Fruit fly (Drosophila melanogaster) whole organism, wandering third instar larva: ENCODE results near the gene cher.

Source experiments
- Abd-B ChIP-seq: fragments of >200 bp; optimal IDR thresholded peaks from 2 replicates; lab custom pipeline; 2017; ENCODE audit warnings: missing biosample characterization, missing genetic modification characterization
- CG32264 ChIP-seq: fragments of 200-800 bp; sonication (Bioruptor generic); optimal IDR thresholded peaks from 2 replicates; lab custom pipeline; 2016; ENCODE audit warnings: missing biosample characterization, missing genetic modification characterization
- CG9705 ChIP-seq: fragments of 200-800 bp; sonication (Bioruptor generic); optimal IDR thresholded peaks from 2 replicates; lab custom pipeline; 2018; ENCODE audit warnings: missing biosample characterization, mild to moderate bottlenecking, missing genetic modification characterization
- CrebA ChIP-seq: fragments of 200-800 bp; sonication (Bioruptor generic); optimal IDR thresholded peaks from 2 replicates; lab custom pipeline; 2016; ENCODE audit warnings: missing biosample characterization, mild to moderate bottlenecking, missing genetic modification characterization, borderline replicate concordance
- Dfd ChIP-seq: fragments of >200 bp; optimal IDR thresholded peaks from 2 replicates; lab custom pipeline; 2017; ENCODE audit warnings: missing biosample characterization, missing genetic modification characterization
- Dif ChIP-seq: fragments of 200-275, 200-300 bp; sonication (Bioruptor generic); optimal IDR thresholded peaks from 2 replicates; lab custom pipeline; 2018; ENCODE audit warnings: missing biosample characterization, missing genetic modification characterization; ENCODE audit not compliant: partially characterized antibody
- HLH106 ChIP-seq: fragments of 200-800 bp; optimal IDR thresholded peaks from 3 replicates; lab custom pipeline; 2019; ENCODE audit warnings: missing biosample characterization, mild to moderate bottlenecking, missing genetic modification characterization, moderate library complexity
- Hnf4 ChIP-seq: fragments of 200-800 bp; sonication (Bioruptor generic); optimal IDR thresholded peaks from 2 replicates; lab custom pipeline; 2016; ENCODE audit warnings: missing biosample characterization, mild to moderate bottlenecking, missing genetic modification characterization
- Hr78 ChIP-seq: fragments of >200 bp; optimal IDR thresholded peaks from 2 replicates; lab custom pipeline; 2017; ENCODE audit warnings: missing biosample characterization, missing genetic modification characterization
- Hr83 ChIP-seq: fragments of 200-300 bp; sonication (Bioruptor generic); optimal IDR thresholded peaks from 2 replicates; lab custom pipeline; 2016; ENCODE audit warnings: missing biosample characterization, mild to moderate bottlenecking, missing genetic modification characterization, moderate library complexity; ENCODE audit not compliant: poor library complexity, severe bottlenecking
- Mio ChIP-seq: sonication (Bioruptor generic); optimal IDR thresholded peaks from 2 replicates; lab custom pipeline; 2016; ENCODE audit warnings: missing biosample characterization, missing genetic modification characterization
- Myc ChIP-seq: fragments of >200 bp; optimal IDR thresholded peaks from 2 replicates; lab custom pipeline; 2017
- N ChIP-seq: fragments of >200 bp; optimal IDR thresholded peaks from 2 replicates; lab custom pipeline; 2018; ENCODE audit warnings: missing biosample characterization, missing external identifiers, missing genetic modification characterization
- OdsH ChIP-seq: fragments of 200-800 bp; sonication (Bioruptor generic); optimal IDR thresholded peaks from 2 replicates; lab custom pipeline; 2016; ENCODE audit warnings: missing biosample characterization, mild to moderate bottlenecking, missing genetic modification characterization
- Rel ChIP-seq, 2 experiments: fragments of 200-800 bp; sonication (Bioruptor generic) in 1 of 2; optimal IDR thresholded peaks; 2 replicates in 1 of 2; 3 replicates in 1 of 2; lab custom pipeline; 2016 to 2019; ENCODE audit warnings: mild to moderate bottlenecking in 2 of 2, missing biosample characterization in 2 of 2, missing genetic modification characterization in 2 of 2, moderate library complexity in 1 of 2
- Sp1 ChIP-seq: fragments of 200-800 bp; sonication (Bioruptor generic); optimal IDR thresholded peaks from 3 replicates; lab custom pipeline; 2019; ENCODE audit warnings: missing biosample characterization, mild to moderate bottlenecking, missing genetic modification characterization, moderate library complexity
- Vsx2 ChIP-seq: fragments of 200-300, 225-300 bp; sonication (Bioruptor generic); optimal IDR thresholded peaks from 2 replicates; lab custom pipeline; 2018; ENCODE audit warnings: missing biosample characterization, missing genetic modification characterization; ENCODE audit not compliant: partially characterized antibody
- brk ChIP-seq: fragments of 200-800 bp; sonication (Bioruptor generic); optimal IDR thresholded peaks from 2 replicates; lab custom pipeline; 2016; ENCODE audit warnings: missing biosample characterization, mild to moderate bottlenecking, missing genetic modification characterization
- dl ChIP-seq, 2 experiments: fragments of 175-275, 200-275 bp in 1 of 2; fragments of 200-275 bp in 1 of 2; sonication (Bioruptor generic); optimal IDR thresholded peaks; lab custom pipeline; 2018; ENCODE audit warnings: mild to moderate bottlenecking in 2 of 2, missing biosample characterization in 2 of 2, missing genetic modification characterization in 2 of 2, moderate library complexity in 2 of 2; ENCODE audit not compliant: partially characterized antibody in 2 of 2, insufficient read depth in 1 of 2
- dmrt93B ChIP-seq: fragments of 200-800 bp; sonication (Bioruptor generic); optimal IDR thresholded peaks from 2 replicates; lab custom pipeline; 2018; ENCODE audit warnings: missing biosample characterization, mild to moderate bottlenecking, missing genetic modification characterization
- dsf ChIP-seq: sonication (Bioruptor generic); optimal IDR thresholded peaks from 2 replicates; lab custom pipeline; 2016; ENCODE audit warnings: missing biosample characterization, missing genetic modification characterization, borderline replicate concordance
- ey ChIP-seq: fragments of 200-800 bp; sonication (Bioruptor generic); optimal IDR thresholded peaks from 2 replicates; lab custom pipeline; 2016; ENCODE audit warnings: missing biosample characterization, missing genetic modification characterization
- fru ChIP-seq: fragments of 200-800 bp; sonication (Bioruptor generic); optimal IDR thresholded peaks from 3 replicates; lab custom pipeline; 2016; ENCODE audit warnings: missing biosample characterization, mild to moderate bottlenecking, missing genetic modification characterization
- jim ChIP-seq: fragments of 175-275, 200-325 bp; sonication (Bioruptor generic); optimal IDR thresholded peaks from 2 replicates; lab custom pipeline; 2016; ENCODE audit warnings: missing biosample characterization, mild to moderate bottlenecking, missing genetic modification characterization
- lola ChIP-seq: fragments of >200 bp; optimal IDR thresholded peaks from 2 replicates; lab custom pipeline; 2017; ENCODE audit warnings: missing biosample characterization, missing genetic modification characterization
- pan ChIP-seq: fragments of >200 bp; optimal IDR thresholded peaks from 2 replicates; lab custom pipeline; 2017
- psq ChIP-seq: fragments of 200-800 bp; sonication (Bioruptor generic); optimal IDR thresholded peaks from 3 replicates; lab custom pipeline; 2017; ENCODE audit warnings: missing biosample characterization, mild to moderate bottlenecking, missing genetic modification characterization, moderate library complexity
- rgr ChIP-seq: fragments of 200-800 bp; sonication (Bioruptor generic); optimal IDR thresholded peaks from 3 replicates; lab custom pipeline; 2016; ENCODE audit warnings: missing biosample characterization, mild to moderate bottlenecking, missing genetic modification characterization
- sv ChIP-seq: fragments of 200-800 bp; sonication (Bioruptor generic); optimal IDR thresholded peaks from 3 replicates; lab custom pipeline; 2016; ENCODE audit warnings: missing biosample characterization, missing genetic modification characterization
- tai ChIP-seq: sonication (Bioruptor generic); optimal IDR thresholded peaks from 2 replicates; lab custom pipeline; 2016; ENCODE audit warnings: missing biosample characterization, missing genetic modification characterization
- usp ChIP-seq: fragments of >200 bp; optimal IDR thresholded peaks from 2 replicates; lab custom pipeline; 2017; ENCODE audit warnings: missing biosample characterization, missing genetic modification characterization

cher gene

dm6 chr3R:17065018-17065784 is 60.0 kb downstream of the cher start (continued):
- TF ChIP-seq dmrt93B (GFP tag; lab: Kevin White, UChicago) (peak; percentile 84), OdsH (peak; percentile 97), usp (GFP tag; lab: Kevin White, UChicago) (no peak), Abd-B (GFP tag; lab: Kevin White, UChicago) (no peak), pan (lab: Kevin White, UChicago) (no peak), Vsx2 (peak; percentile 62), ey (GFP tag; lab: Kevin White, UChicago) (peak; percentile 98), tai (GFP tag; lab: Kevin White, UChicago) (peak; percentile 82), Myc (lab: Kevin White, UChicago) (no peak), Hr78 (GFP tag; lab: Kevin White, UChicago) (no peak), Mio (GFP tag; lab: Kevin White, UChicago) (peak; percentile 61), CG32264 (GFP tag; lab: Kevin White, UChicago) (peak; percentile 86), lola (GFP tag; lab: Kevin White, UChicago) (no peak), Sp1 (GFP tag; lab: Kevin White, UChicago) (peak; percentile 95)

DNA sequence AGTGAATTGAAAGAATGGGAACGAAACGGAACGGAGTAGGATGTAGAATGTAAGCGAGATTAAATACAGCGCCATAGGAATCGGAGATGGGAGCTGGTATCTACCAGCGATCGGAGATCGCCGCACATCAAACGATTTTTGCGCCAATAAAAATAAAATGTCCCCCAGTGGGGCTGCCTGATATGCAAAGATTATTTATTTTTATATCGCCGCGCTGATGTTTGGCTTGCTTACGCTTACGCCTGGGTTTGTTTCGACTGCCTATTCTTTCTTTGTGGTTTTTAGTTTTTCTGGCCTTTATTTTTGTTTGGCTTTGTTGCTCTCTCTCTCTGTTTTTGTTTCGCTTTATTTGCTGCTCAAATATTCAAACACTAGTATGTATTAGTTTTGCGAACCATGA is 61.4 kb downstream of the cher start:
- TF ChIP-seq rgr (GFP tag; lab: Kevin White, UChicago) (no peak), dsf (GFP tag; lab: Kevin White, UChicago) (no peak), psq (no peak), dmrt93B (GFP tag; lab: Kevin White, UChicago) (no peak), Hnf4 (no peak), sv (GFP tag; lab: Kevin White, UChicago) (no peak), Myc (lab: Kevin White, UChicago) (no peak), CG9705 (GFP tag; lab: Kevin White, UChicago) (no peak)

dm6 chr3R:17062705-17063104 is 62.5 kb downstream of the cher start:
- TF ChIP-seq Dfd: no peak
- no peak for TF ChIP-seq CG32264 (GFP tag; lab: Kevin White, UChicago)
- peak; percentile 27 for TF ChIP-seq Dif
- no peak for TF ChIP-seq CrebA (GFP tag; lab: Kevin White, UChicago)
- no peak for TF ChIP-seq OdsH
- TF ChIP-seq Abd-B (GFP tag; lab: Kevin White, UChicago): no peak
- no peak for TF ChIP-seq HLH106 (tag; lab: Kevin White, UChicago)
- no peak for TF ChIP-seq usp (GFP tag; lab: Kevin White, UChicago)

DNA sequence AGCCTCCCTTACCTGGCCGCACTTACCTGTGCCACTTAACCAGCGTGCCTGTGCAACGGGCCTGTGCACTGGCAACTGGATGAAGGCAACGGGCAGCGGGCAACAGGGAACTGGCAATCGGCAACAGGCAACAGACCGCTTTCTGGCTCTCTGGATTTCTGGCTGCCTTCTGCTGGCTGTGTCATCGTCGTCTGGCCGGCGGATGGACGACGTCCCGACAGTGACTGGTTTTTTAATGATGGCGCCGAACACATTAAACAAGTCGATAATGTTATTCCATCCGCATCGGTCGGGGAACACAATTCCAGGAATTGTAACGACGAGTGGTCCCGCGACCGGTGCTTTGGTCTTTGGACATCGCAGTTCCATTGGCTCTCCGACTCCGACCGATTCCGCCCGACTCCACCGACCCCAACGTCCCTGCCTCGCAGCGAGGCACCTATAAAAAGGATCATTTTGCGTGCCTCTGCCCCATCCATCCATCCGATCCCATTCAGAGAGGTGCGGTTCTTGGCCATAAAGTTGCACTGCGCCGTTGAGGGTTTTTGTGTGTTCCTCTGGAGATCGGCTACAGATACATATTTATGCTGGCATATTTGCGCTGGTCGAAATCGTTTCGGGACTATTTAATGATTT is 63.3 kb downstream of the cher start:
- TF ChIP-seq Dif (peak; percentile 56), Hr83 (GFP tag; lab: Kevin White, UChicago) (peak; percentile 38), sv (GFP tag; lab: Kevin White, UChicago) (no peak), Vsx2 (peak; percentile 29), Rel (GFP tag; optimal IDR thresholded peaks at IDR 0.05; lab: Kevin White, UChicago) (peak; percentile 61), Rel (tag; optimal IDR thresholded peaks at IDR 0.05; lab: Kevin White, UChicago) (no peak), jim (GFP tag; lab: Kevin White, UChicago) (no peak), HLH106 (tag; lab: Kevin White, UChicago) (peak; percentile 2), OdsH (no peak), dl (GFP tag; optimal IDR thresholded peaks at IDR 0.05; lab: Kevin White, UChicago; ENCODE audit: insufficient read depth in 1 of 2, partially characterized antibody in 2 of 2) (peak in 1 of 2 experiments; percentile 9), psq (peak; percentile 7), Abd-B (GFP tag; lab: Kevin White, UChicago) (no peak), fru (GFP tag; lab: Kevin White, UChicago) (peak; percentile 32), CrebA (GFP tag; lab: Kevin White, UChicago) (no peak), usp (GFP tag; lab: Kevin White, UChicago) (no peak), dsf (GFP tag; lab: Kevin White, UChicago) (no peak), brk (GFP tag; lab: Kevin White, UChicago) (peak; percentile 79), Dfd (no peak), N (no peak)
